Fruit fly (Drosophila melanogaster) whole organism, pupa: ENCODE data around the gene mub.

Experiments
- CG10348 ChIP-seq: fragments of 200-800 bp; sonication (Bioruptor generic); IDR thresholded peaks from 2 replicates; pipeline ENCODE4 v1.3.6; 2022; ENCODE audit warnings: missing biosample characterization, missing genetic modification characterization
- CG12605 ChIP-seq: fragments of 200-800 bp; sonication (Bioruptor generic); IDR thresholded peaks from 2 replicates; pipeline ENCODE4 v1.3.6; 2022; ENCODE audit warnings: missing biosample characterization, missing genetic modification characterization
- CG14655 ChIP-seq: fragments of 200-800 bp; sonication (Bioruptor generic); optimal IDR thresholded peaks from 3 replicates; lab custom pipeline; 2017; ENCODE audit warnings: mild to moderate bottlenecking, missing biosample characterization, missing genetic modification reagents, missing genetic modification characterization
- CG15710 ChIP-seq: fragments of 200-800 bp; sonication (Bioruptor generic); optimal IDR thresholded peaks from 2 replicates; lab custom pipeline; 2018; ENCODE audit warnings: missing biosample characterization, mild to moderate bottlenecking, missing genetic modification characterization, moderate library complexity
- CG32121 ChIP-seq: fragments of 200-800 bp; sonication (Bioruptor generic); IDR thresholded peaks from 2 replicates; pipeline ENCODE4 v1.3.6; 2022; ENCODE audit warnings: missing biosample characterization, missing genetic modification characterization
- CG4496 ChIP-seq: fragments of 200-800 bp; sonication (Bioruptor generic); IDR thresholded peaks from 3 replicates; pipeline ENCODE4 v1.3.6; 2022; ENCODE audit warnings: missing biosample characterization, missing genetic modification characterization
- CG9948 ChIP-seq: fragments of 200-800 bp; sonication (Bioruptor generic); optimal IDR thresholded peaks from 2 replicates; lab custom pipeline; 2018; ENCODE audit warnings: missing biosample characterization, mild to moderate bottlenecking, missing genetic modification characterization, moderate library complexity
- D1 ChIP-seq: fragments of 200-800 bp; sonication (Bioruptor generic); optimal IDR thresholded peaks from 2 replicates; lab custom pipeline; 2018; ENCODE audit warnings: missing biosample characterization, mild to moderate bottlenecking, missing genetic modification characterization, moderate library complexity
- EcR ChIP-seq: fragments of 200-800 bp; sonication (Bioruptor generic); optimal IDR thresholded peaks from 3 replicates; lab custom pipeline; 2019; ENCODE audit warnings: missing biosample characterization, missing genetic modification characterization, mild to moderate bottlenecking, moderate library complexity, missing genetic modification reagents
- Ets98B ChIP-seq: fragments of 200-800 bp; sonication (Bioruptor generic); IDR thresholded peaks from 2 replicates; pipeline ENCODE4 v1.3.6; 2022; ENCODE audit warnings: missing biosample characterization, missing genetic modification characterization
- Snoo ChIP-seq: fragments of 200-800 bp; sonication (Bioruptor generic); optimal IDR thresholded peaks from 3 replicates; lab custom pipeline; 2017; ENCODE audit warnings: missing biosample characterization, mild to moderate bottlenecking, missing genetic modification characterization, inconsistent platforms
- rn ChIP-seq: fragments of 200-800 bp; sonication (Bioruptor generic); IDR thresholded peaks from 2 replicates; pipeline ENCODE4 v1.3.6; 2022; ENCODE audit warnings: missing biosample characterization, missing genetic modification characterization

DNA sequence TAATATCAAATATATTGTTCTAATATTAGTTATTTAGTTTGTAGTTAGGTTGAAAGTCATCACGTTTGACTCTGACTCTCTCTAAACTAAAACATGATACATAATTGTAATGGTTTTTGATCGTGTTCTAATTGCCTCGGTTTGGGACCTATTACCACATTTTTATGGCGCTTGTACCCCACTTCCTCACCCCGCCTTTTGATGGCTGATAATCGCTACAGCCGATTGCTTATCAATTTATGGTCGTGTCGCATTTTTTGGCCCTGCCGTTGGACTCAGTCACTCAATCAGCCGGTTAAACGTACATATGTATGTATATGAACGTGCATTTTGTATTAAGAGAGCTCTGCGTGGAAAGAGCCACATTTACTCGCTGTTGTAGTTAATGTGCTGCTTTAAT lies 47.6 kb downstream of the mub start:
- TF ChIP-seq CG9948 (tag; lab: Kevin White, UChicago) (no peak), CG32121 (no peak), D1 (no peak), rn (no peak), Ets98B (GFP tag; lab: Robert Waterston, UW) (no peak), CG14655 (GFP tag; lab: Kevin White, UChicago) (no peak), CG15710 (tag; lab: Kevin White, UChicago) (no peak), CG10348 (GFP tag; lab: Robert Waterston, UW) (no peak), CG12605 (no peak), EcR (no peak), Snoo (tag; lab: Kevin White, UChicago) (no peak), CG4496 (GFP tag; lab: Robert Waterston, UW) (no peak)
